Worm (Caenorhabditis elegans): ENCODE measurements around the gene vps-8.

Gene vps-8

ce11 chrIV:12268272-12269045 is 7.3 kb downstream of the vps-8 start, which contains the start of the genes ppm-1.H and rpl-34:
ppm-1.H (minus strand) TSS chrIV:12268322.
rpl-34 (plus strand) TSS chrIV:12268995.
- peak; percentile 23 for TF ChIP-seq F13H6.1 (tag; optimal IDR thresholded peaks at IDR 0.05)
- TF ChIP-seq mdl-1 (tag; optimal IDR thresholded peaks at IDR 0.05) = no peak
- no peak for TF ChIP-seq nhr-12 (tag; optimal IDR thresholded peaks at IDR 0.05)
- TF ChIP-seq egl-27 (tag; optimal IDR thresholded peaks at IDR 0.05) = peak; percentile 10
- TF ChIP-seq ztf-4 (tag; optimal IDR thresholded peaks at IDR 0.05) = peak; percentile 17
- no peak for TF ChIP-seq aly-2 (tag; optimal IDR thresholded peaks at IDR 0.05)
- no peak for TF ChIP-seq nhr-11 (tag; optimal IDR thresholded peaks at IDR 0.05)
- no peak for TF ChIP-seq nhr-23 (tag; optimal IDR thresholded peaks at IDR 0.05)
- TF ChIP-seq snpc-4 (tag; optimal IDR thresholded peaks at IDR 0.05) = peak; percentile 40
- peak; percentile 59 for TF ChIP-seq lin-11 (tag; optimal IDR thresholded peaks at IDR 0.05)
- TF ChIP-seq lin-39 (tag; optimal IDR thresholded peaks at IDR 0.05) = no peak
- no peak for TF ChIP-seq unc-39 (tag; optimal IDR thresholded peaks at IDR 0.05)
- TF ChIP-seq Y55F3AM.14 (GFP tag; optimal IDR thresholded peaks at IDR 0.05) = no peak
- TF ChIP-seq zag-1 (tag; optimal IDR thresholded peaks at IDR 0.05) = peak; percentile 4
- no peak for TF ChIP-seq ZK546.5 (tag; optimal IDR thresholded peaks at IDR 0.05)
- peak; percentile 43 for TF ChIP-seq fos-1 (tag; optimal IDR thresholded peaks at IDR 0.05)
- TF ChIP-seq ztf-11 (tag; optimal IDR thresholded peaks at IDR 0.05) = no peak
- TF ChIP-seq crh-2 (tag; optimal IDR thresholded peaks at IDR 0.05) = peak; percentile 74
- peak; percentile 74 for TF ChIP-seq C34F6.9 (tag; optimal IDR thresholded peaks at IDR 0.05)
- no peak for TF ChIP-seq elt-3 (tag; optimal IDR thresholded peaks at IDR 0.05)
- peak; percentile 98 for TF ChIP-seq nhr-129 (tag; optimal IDR thresholded peaks at IDR 0.05)
- TF ChIP-seq dmd-4 (tag; optimal IDR thresholded peaks at IDR 0.05) = no peak
- TF ChIP-seq nhr-10 (tag; optimal IDR thresholded peaks at IDR 0.05) = no peak
- TF ChIP-seq nhr-237 (tag; optimal IDR thresholded peaks at IDR 0.05) = no peak
- no peak for TF ChIP-seq peb-1 (tag; optimal IDR thresholded peaks at IDR 0.05)
- TF ChIP-seq nhr-21 (tag; optimal IDR thresholded peaks at IDR 0.05) = peak; percentile 22
- TF ChIP-seq ceh-82 (tag; optimal IDR thresholded peaks at IDR 0.05) = no peak
- TF ChIP-seq mab-5 (tag; optimal IDR thresholded peaks at IDR 0.05) = no peak
- TF ChIP-seq blmp-1 (tag; optimal IDR thresholded peaks at IDR 0.05; ENCODE audit: insufficient read depth) = no peak
- TF ChIP-seq ztf-1 (GFP tag; conservative IDR thresholded peaks at IDR 0.05) = no peak
- TF ChIP-seq alr-1 (tag; optimal IDR thresholded peaks at IDR 0.05) = no peak
- TF ChIP-seq nhr-6 (tag; optimal IDR thresholded peaks at IDR 0.05) = no peak
- no peak for TF ChIP-seq ama-1 (optimal IDR thresholded peaks at IDR 0.05)
- peak; percentile 42 for TF ChIP-seq gmeb-1 (tag; optimal IDR thresholded peaks at IDR 0.05)
- TF ChIP-seq unc-55 (GFP tag; optimal IDR thresholded peaks at IDR 0.05) = peak; percentile 95
- peak; percentile 71 for TF ChIP-seq lin-13 (GFP tag; optimal IDR thresholded peaks at IDR 0.05)
- TF ChIP-seq nhr-77 (tag; optimal IDR thresholded peaks at IDR 0.05) = no peak
- no peak for TF ChIP-seq skn-1 (tag; optimal IDR thresholded peaks at IDR 0.05)
- no peak for TF ChIP-seq unc-62 (GFP tag; optimal IDR thresholded peaks at IDR 0.05)
- no peak for TF ChIP-seq sma-3 (GFP tag; optimal IDR thresholded peaks at IDR 0.05)
- no peak for TF ChIP-seq nhr-25 (tag; optimal IDR thresholded peaks at IDR 0.05)
- no peak for TF ChIP-seq mbf-1 (tag; optimal IDR thresholded peaks at IDR 0.05)
- peak; percentile 51 for TF ChIP-seq sma-9 (GFP tag; optimal IDR thresholded peaks at IDR 0.05)
- TF ChIP-seq sma-9 (tag; optimal IDR thresholded peaks at IDR 0.05) = no peak
- peak; percentile 45 for TF ChIP-seq R02D3.7 (tag; optimal IDR thresholded peaks at IDR 0.05)
- TF ChIP-seq ceh-16 (tag; optimal IDR thresholded peaks at IDR 0.05) = no peak
- peak; percentile 89 to 98 for TF ChIP-seq lsy-2 (tag; optimal IDR thresholded peaks at IDR 0.05)
- no peak for TF ChIP-seq elt-1 (tag; optimal IDR thresholded peaks at IDR 0.05)
- peak; percentile 18 for TF ChIP-seq sem-4 (tag; optimal IDR thresholded peaks at IDR 0.05)

All from whole organism, L2 larva.